Worm (Caenorhabditis elegans) whole organism, L1 larva: ENCODE measurements around the gene pes-23.

Source experiments
- C16A3.4 ChIP-seq: fragments of 150-350 bp; optimal IDR thresholded peaks from 2 replicates; lab custom pipeline; 2014; ENCODE audit warnings: missing biosample characterization, missing genetic modification characterization
- C34B4.2 ChIP-seq: sonication (generic microtip); optimal IDR thresholded peaks from 2 replicates; lab custom pipeline; 2017; ENCODE audit warnings: mild to moderate bottlenecking, missing genetic modification characterization, missing compliant biosample characterization
- F16B12.6 ChIP-seq: fragments of 150-350 bp; optimal IDR thresholded peaks from 2 replicates; lab custom pipeline; 2014; ENCODE audit warnings: missing biosample characterization, missing genetic modification characterization
- alr-1 ChIP-seq: fragments of 200-800 bp; sonication (Bioruptor generic); optimal IDR thresholded peaks from 2 replicates; lab custom pipeline; 2018; ENCODE audit warnings: borderline replicate concordance, mild to moderate bottlenecking, missing genetic modification characterization, missing compliant biosample characterization
- aly-2 ChIP-seq: fragments of 150-350 bp; optimal IDR thresholded peaks from 2 replicates; lab custom pipeline; 2014; ENCODE audit warnings: missing biosample characterization, missing genetic modification characterization
- ama-1 ChIP-seq: fragments of 150-350 bp; optimal IDR thresholded peaks from 2 replicates; lab custom pipeline; 2014
- blmp-1 ChIP-seq: fragments of 150-350 bp; optimal IDR thresholded peaks from 2 replicates; lab custom pipeline; 2014; ENCODE audit warnings: missing biosample characterization, missing genetic modification characterization
- ceh-63 ChIP-seq: fragments of 200-800 bp; sonication (Bioruptor generic); optimal IDR thresholded peaks from 2 replicates; lab custom pipeline; 2018; ENCODE audit warnings: mild to moderate bottlenecking, missing genetic modification characterization, missing compliant biosample characterization
- ceh-88 ChIP-seq: fragments of 200-800 bp; sonication (Bioruptor generic); IDR thresholded peaks from 2 replicates; pipeline ENCODE4 v1.3.6; 2022; ENCODE audit warnings: missing genetic modification characterization, missing compliant biosample characterization
- elt-2 ChIP-seq: sonication (generic microtip); optimal IDR thresholded peaks from 2 replicates; lab custom pipeline; 2016; ENCODE audit warnings: missing genetic modification characterization, mild to moderate bottlenecking, inconsistent platforms, missing compliant biosample characterization, missing genetic modification reagents
- ets-5 ChIP-seq: fragments of 200-800 bp; sonication (Bioruptor generic); IDR thresholded peaks from 2 replicates; pipeline ENCODE4 v1.3.6; 2022; ENCODE audit warnings: missing genetic modification characterization, missing compliant biosample characterization
- fkh-10 ChIP-seq: sonication (generic microtip); optimal IDR thresholded peaks from 2 replicates; lab custom pipeline; 2017; ENCODE audit warnings: missing biosample characterization, missing genetic modification reagents, missing genetic modification characterization
- fkh-4 ChIP-seq: sonication (generic microtip); optimal IDR thresholded peaks from 2 replicates; lab custom pipeline; 2016; ENCODE audit warnings: missing compliant biosample characterization, missing genetic modification characterization, borderline replicate concordance
- fkh-8 ChIP-seq: sonication (generic microtip); optimal IDR thresholded peaks from 2 replicates; lab custom pipeline; 2016; ENCODE audit warnings: mild to moderate bottlenecking, missing genetic modification characterization, missing compliant biosample characterization
- fos-1 ChIP-seq: fragments of 150-350 bp; optimal IDR thresholded peaks from 2 replicates; lab custom pipeline; 2014; ENCODE audit warnings: missing biosample characterization, missing genetic modification characterization
- grh-1 ChIP-seq: fragments of 200-800 bp; sonication (Bioruptor generic); IDR thresholded peaks from 2 replicates; pipeline ENCODE4 v1.3.6; 2022; ENCODE audit warnings: missing genetic modification reagents, missing genetic modification characterization, missing compliant biosample characterization
- hlh-17 ChIP-seq: fragments of 200-800 bp; sonication (Bioruptor generic); optimal IDR thresholded peaks from 2 replicates; lab custom pipeline; 2018; ENCODE audit warnings: missing genetic modification characterization, mild to moderate bottlenecking, missing compliant biosample characterization, moderate library complexity, borderline replicate concordance
- hlh-4 ChIP-seq: sonication (generic microtip); optimal IDR thresholded peaks from 2 replicates; lab custom pipeline; 2016; ENCODE audit warnings: mild to moderate bottlenecking, missing genetic modification characterization, missing compliant biosample characterization
- hpl-2 ChIP-seq: fragments of 150-350 bp; optimal IDR thresholded peaks from 2 replicates; lab custom pipeline; 2014; ENCODE audit warnings: missing biosample characterization, missing genetic modification reagents, missing genetic modification characterization
- lin-13 ChIP-seq: fragments of 150-350 bp; optimal IDR thresholded peaks from 2 replicates; lab custom pipeline; 2014; ENCODE audit warnings: missing biosample characterization, missing genetic modification reagents, missing genetic modification characterization
- lin-14 ChIP-seq: fragments of 200-800 bp; sonication (Bioruptor generic); optimal IDR thresholded peaks from 2 replicates; lab custom pipeline; 2018; ENCODE audit warnings: mild to moderate bottlenecking, missing genetic modification characterization, moderate library complexity, missing compliant biosample characterization
- lin-35 ChIP-seq, 2 experiments: fragments of 150-350 bp; optimal IDR thresholded peaks; 2 replicates each; lab custom pipeline; 2014; ENCODE audit warnings: missing biosample characterization in 2 of 2, missing genetic modification characterization in 2 of 2, missing genetic modification reagents in 2 of 2
- lsy-2 ChIP-seq, 2 experiments: fragments of 150-350 bp; optimal IDR thresholded peaks; 2 replicates each; lab custom pipeline; 2014; ENCODE audit warnings: missing biosample characterization in 2 of 2, missing genetic modification characterization in 2 of 2
- mab-9 ChIP-seq: fragments of 200-800 bp; sonication (Bioruptor generic); IDR thresholded peaks from 2 replicates; pipeline ENCODE4 v1.3.6; 2022; ENCODE audit warnings: missing genetic modification reagents, missing genetic modification characterization, missing compliant biosample characterization
- mef-2 ChIP-seq: fragments of 150-350 bp; optimal IDR thresholded peaks from 2 replicates; lab custom pipeline; 2014; ENCODE audit warnings: missing biosample characterization, missing genetic modification characterization
- nhr-237 ChIP-seq: fragments of 150-350 bp; optimal IDR thresholded peaks from 2 replicates; lab custom pipeline; 2014; ENCODE audit warnings: missing biosample characterization, missing genetic modification characterization
- nhr-28 ChIP-seq: fragments of 150-350 bp; optimal IDR thresholded peaks from 2 replicates; lab custom pipeline; 2014; ENCODE audit warnings: missing biosample characterization, missing genetic modification characterization
- nhr-47 ChIP-seq: sonication (generic microtip); optimal IDR thresholded peaks from 2 replicates; lab custom pipeline; 2016; ENCODE audit warnings: mild to moderate bottlenecking, missing genetic modification characterization, moderate library complexity, missing compliant biosample characterization
- nhr-85 ChIP-seq: sonication (generic microtip); peaks from one replicate; lab custom pipeline; 2016; ENCODE audit warnings: missing genetic modification characterization, inconsistent platforms, missing compliant biosample characterization
- nhr-90 ChIP-seq: sonication (generic microtip); optimal IDR thresholded peaks from 2 replicates; lab custom pipeline; 2016; ENCODE audit warnings: mild to moderate bottlenecking, missing genetic modification characterization, missing compliant biosample characterization; ENCODE audit not compliant: poor library complexity
- pag-3 ChIP-seq: sonication (generic microtip); optimal IDR thresholded peaks from 2 replicates; lab custom pipeline; 2017; ENCODE audit warnings: missing genetic modification characterization, mild to moderate bottlenecking, missing compliant biosample characterization, antibody characterized with exemption, borderline replicate concordance; ENCODE audit not compliant: insufficient read depth
- pqm-1 ChIP-seq: sonication (generic microtip); optimal IDR thresholded peaks from 3 replicates; lab custom pipeline; 2017; ENCODE audit warnings: missing biosample characterization, missing genetic modification characterization
- snpc-4 ChIP-seq: fragments of 150-350 bp; optimal IDR thresholded peaks from 2 replicates; lab custom pipeline; 2014; ENCODE audit warnings: missing biosample characterization, missing genetic modification characterization
- sptf-1 ChIP-seq: fragments of 150-350 bp; optimal IDR thresholded peaks from 2 replicates; lab custom pipeline; 2014; ENCODE audit warnings: missing biosample characterization, missing genetic modification characterization
- sup-37 ChIP-seq: fragments of 200-800 bp; sonication (Bioruptor generic); optimal IDR thresholded peaks from 2 replicates; lab custom pipeline; 2018; ENCODE audit warnings: mild to moderate bottlenecking, missing genetic modification characterization, missing compliant biosample characterization
- swsn-7 ChIP-seq: sonication (generic microtip); optimal IDR thresholded peaks from 2 replicates; lab custom pipeline; 2016; ENCODE audit warnings: missing genetic modification characterization, missing compliant biosample characterization
- tbx-2 ChIP-seq: sonication (generic microtip); optimal IDR thresholded peaks from 2 replicates; lab custom pipeline; 2016; ENCODE audit warnings: missing genetic modification characterization, missing compliant biosample characterization
- tlp-1 ChIP-seq: fragments of 150-350 bp; optimal IDR thresholded peaks from 2 replicates; lab custom pipeline; 2014; ENCODE audit warnings: missing biosample characterization, missing genetic modification characterization
- unc-130 ChIP-seq: fragments of 150-350 bp; optimal IDR thresholded peaks from 2 replicates; lab custom pipeline; 2017; ENCODE audit warnings: missing biosample characterization, missing genetic modification characterization, inconsistent platforms
- unc-30 ChIP-seq: sonication (generic microtip); optimal IDR thresholded peaks from 2 replicates; lab custom pipeline; 2017; ENCODE audit warnings: missing biosample characterization, missing genetic modification characterization
- zip-4 ChIP-seq: fragments of 200-800 bp; sonication (Bioruptor generic); optimal IDR thresholded peaks from 2 replicates; lab custom pipeline; 2018; ENCODE audit warnings: mild to moderate bottlenecking, missing genetic modification characterization, moderate library complexity, missing compliant biosample characterization

pes-23 gene

ce11 chrX:6884439-6884838 lies 16.7 kb upstream of the pes-23 start:
- TF ChIP-seq lin-14 (GFP tag; lab: Kevin White, UChicago) (no peak), unc-30 (tag; lab: Kevin White, UChicago) (no peak), fkh-10 (no peak), tlp-1 (tag; lab: Kevin White, UChicago) (no peak), mef-2 (tag; lab: Kevin White, UChicago) (no peak), F16B12.6 (tag; lab: Kevin White, UChicago) (no peak), nhr-90 (tag; lab: Kevin White, UChicago) (no peak), swsn-7 (tag; lab: Kevin White, UChicago) (no peak), nhr-85 (tag; lab: Kevin White, UChicago) (no peak), nhr-237 (tag; lab: Kevin White, UChicago) (no peak), C16A3.4 (no peak), pag-3 (tag; lab: Kevin White, UChicago) (no peak), pqm-1 (tag; lab: Kevin White, UChicago) (no peak), ceh-63 (GFP tag; lab: Kevin White, UChicago) (no peak), alr-1 (tag; lab: Kevin White, UChicago) (no peak)
- TF ChIP-seq, all 84 proteins: peak for 0

ce11 chrX:6885227-6885853 lies 15.8 kb upstream of the pes-23 start, which contains the start of gene F41C6.7:
F41C6.7 (minus strand) TSS chrX:6885277.
- TF ChIP-seq lin-13 (GFP tag; lab: Kevin White, UChicago), result no peak
- peak in 1 of 2 experiments; percentile 3 for TF ChIP-seq lin-35 (GFP tag; optimal IDR thresholded peaks at IDR 0.05; lab: Kevin White, UChicago)
- TF ChIP-seq elt-2, result peak; percentile 71

DNA sequence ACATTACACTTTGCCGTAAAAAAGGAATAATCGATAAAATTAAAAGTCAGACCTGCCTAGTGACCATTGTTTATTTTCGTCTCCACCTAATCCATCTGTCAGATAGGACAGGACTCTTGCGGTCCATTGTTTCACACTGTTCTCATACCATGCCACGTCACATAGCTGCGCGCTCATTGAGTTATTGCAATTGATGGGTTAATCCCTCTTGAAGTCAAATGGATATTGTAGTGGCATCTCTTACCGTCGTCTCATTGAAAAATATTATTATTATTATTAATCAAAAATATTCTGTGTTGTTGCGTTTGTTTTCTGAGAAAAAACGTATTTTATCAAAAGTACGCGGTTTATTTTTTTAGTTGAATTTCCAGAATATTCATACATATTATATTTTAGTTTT lies 13.0 kb upstream of the pes-23 start:
- no peak for TF ChIP-seq nhr-47 (tag; lab: Kevin White, UChicago)

ce11 chrX:6889374-6889773 lies 11.8 kb upstream of the pes-23 start, which contains the start of gene unc-6:
unc-6 (plus strand) TSS chrX:6889674.
- no peak for TF ChIP-seq C16A3.4

DNA sequence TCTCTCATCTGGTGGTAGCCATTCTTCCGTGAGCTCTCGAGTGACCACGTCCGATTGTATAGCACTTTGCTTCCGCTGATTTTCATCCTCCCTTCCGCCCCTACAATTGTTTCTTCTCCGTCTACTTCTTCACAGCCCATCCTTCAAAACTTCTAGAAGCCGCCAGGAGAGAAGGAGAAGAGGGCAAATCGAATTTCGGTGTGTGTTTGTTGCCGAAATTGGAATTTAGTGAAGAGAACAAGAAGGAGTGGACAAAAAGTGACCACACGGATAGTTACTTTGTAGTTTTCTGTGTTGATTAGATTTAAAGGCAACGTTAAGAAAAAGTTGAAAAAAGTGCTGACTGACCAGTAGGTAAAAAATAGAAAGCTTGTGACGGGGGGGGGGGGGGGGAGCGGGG lies 8.1 kb upstream of the pes-23 start:
- TF ChIP-seq lin-14 (GFP tag; lab: Kevin White, UChicago) (peak; percentile 55), fkh-10 (peak; percentile 5), nhr-47 (tag; lab: Kevin White, UChicago) (no peak), sptf-1 (tag; lab: Kevin White, UChicago) (no peak)
- TF ChIP-seq, all 84 proteins: peak for 2

DNA sequence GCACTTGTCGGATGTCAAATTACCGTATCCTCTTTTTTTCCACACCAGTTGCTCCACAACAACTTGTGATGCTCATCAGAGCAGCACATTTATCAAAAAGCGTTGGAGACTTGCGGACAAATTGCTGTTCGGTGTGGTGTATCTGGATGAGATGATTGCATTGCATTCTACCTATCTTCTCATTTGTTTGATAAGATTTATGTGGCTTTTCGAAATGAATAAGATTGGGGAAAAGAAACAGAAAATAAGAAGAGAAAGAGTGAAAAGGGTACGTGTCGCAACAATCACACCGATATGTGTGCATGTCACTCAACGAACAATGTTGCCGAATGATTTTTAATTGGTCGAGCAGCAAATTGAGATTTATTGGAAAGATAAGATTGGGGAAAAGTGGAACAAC lies 7.1 kb upstream of the pes-23 start:
- no peak for TF ChIP-seq nhr-237 (tag; lab: Kevin White, UChicago)
- TF ChIP-seq aly-2 (tag; lab: Kevin White, UChicago), result no peak
- no peak for TF ChIP-seq snpc-4 (tag; lab: Kevin White, UChicago)
- TF ChIP-seq sup-37 (GFP tag; lab: Kevin White, UChicago), result no peak
- TF ChIP-seq hlh-17 (GFP tag; lab: Kevin White, UChicago), result no peak
- TF ChIP-seq swsn-7 (tag; lab: Kevin White, UChicago), result no peak
- TF ChIP-seq hpl-2 (GFP tag; lab: Kevin White, UChicago), result no peak
- peak; percentile 12 for TF ChIP-seq blmp-1
- no peak for TF ChIP-seq tbx-2 (tag; lab: Kevin White, UChicago)
- TF ChIP-seq grh-1, result no peak
- TF ChIP-seq fkh-10, result no peak
- no peak for TF ChIP-seq ceh-88
- no peak for TF ChIP-seq fkh-8
- TF ChIP-seq lin-14 (GFP tag; lab: Kevin White, UChicago), result peak; percentile 69
- TF ChIP-seq alr-1 (tag; lab: Kevin White, UChicago), result no peak
- no peak for TF ChIP-seq unc-130 (tag; lab: Kevin White, UChicago)
- no peak for TF ChIP-seq unc-30 (tag; lab: Kevin White, UChicago)
- TF ChIP-seq mab-9 (GFP tag; lab: Robert Waterston, UW), result no peak
- no peak for TF ChIP-seq ama-1
- peak in 1 of 2 experiments; percentile 48 for TF ChIP-seq lsy-2 (tag; optimal IDR thresholded peaks at IDR 0.05; lab: Kevin White, UChicago)
- no peak for TF ChIP-seq zip-4 (GFP tag; lab: Kevin White, UChicago)
- TF ChIP-seq C34B4.2 (tag; lab: Kevin White, UChicago), result no peak
- no peak for TF ChIP-seq hlh-4 (tag; lab: Kevin White, UChicago)
- TF ChIP-seq ceh-63 (GFP tag; lab: Kevin White, UChicago), result no peak
- no peak for TF ChIP-seq fos-1
- TF ChIP-seq nhr-28, result no peak
- TF ChIP-seq tlp-1 (tag; lab: Kevin White, UChicago), result no peak
- no peak for TF ChIP-seq ets-5 (GFP tag; lab: Robert Waterston, UW)
- no peak for TF ChIP-seq fkh-4 (tag; lab: Kevin White, UChicago)
